Worm (Caenorhabditis elegans) whole organism, young adult: ENCODE data around the gene madf-3.

ENCODE experiments used
- B0336.3 ChIP-seq: fragments of 200-800 bp; sonication (Bioruptor generic); IDR thresholded peaks from 2 replicates; pipeline ENCODE4 v1.3.6; 2022; ENCODE audit warnings: missing genetic modification characterization, missing compliant biosample characterization
- F10E7.11 ChIP-seq: sonication (generic microtip); optimal IDR thresholded peaks from 2 replicates; lab custom pipeline; 2017; ENCODE audit warnings: mild to moderate bottlenecking, missing genetic modification characterization, moderate library complexity, missing compliant biosample characterization
- F22D6.2 ChIP-seq: sonication (generic microtip); optimal IDR thresholded peaks from 2 replicates; lab custom pipeline; 2016; ENCODE audit warnings: mild to moderate bottlenecking, missing genetic modification characterization, missing compliant biosample characterization
- F37B4.10 ChIP-seq: fragments of 200-800 bp; sonication (Bioruptor generic); IDR thresholded peaks from 2 replicates; pipeline ENCODE4 v1.3.6; 2022; ENCODE audit warnings: missing genetic modification characterization, missing compliant biosample characterization
- F39B2.1 ChIP-seq: fragments of 200-800 bp; sonication (Bioruptor generic); IDR thresholded peaks from 2 replicates; pipeline ENCODE4 v1.3.6; 2022; ENCODE audit warnings: missing genetic modification reagents, missing genetic modification characterization, missing compliant biosample characterization
- F49E8.2 ChIP-seq: sonication (generic microtip); optimal IDR thresholded peaks from 3 replicates; lab custom pipeline; 2017; ENCODE audit warnings: missing genetic modification characterization, mild to moderate bottlenecking, missing compliant biosample characterization, antibody characterized with exemption, moderate library complexity; ENCODE audit not compliant: insufficient read depth
- F52B5.7 ChIP-seq: sonication (generic microtip); optimal IDR thresholded peaks from 2 replicates; lab custom pipeline; 2016; ENCODE audit warnings: mild to moderate bottlenecking, missing genetic modification characterization, missing compliant biosample characterization
- F57A8.1 ChIP-seq: fragments of 200-800 bp; sonication (Bioruptor generic); optimal IDR thresholded peaks from 2 replicates; lab custom pipeline; 2018; ENCODE audit warnings: mild to moderate bottlenecking, missing genetic modification characterization, moderate library complexity, missing compliant biosample characterization
- K11D2.4 ChIP-seq: fragments of 200-800 bp; sonication (Bioruptor generic); IDR thresholded peaks from 2 replicates; pipeline ENCODE4 v1.3.6; 2022; ENCODE audit warnings: missing genetic modification reagents, missing genetic modification characterization, missing compliant biosample characterization
- T07F8.4 ChIP-seq: sonication (generic microtip); optimal IDR thresholded peaks from 2 replicates; lab custom pipeline; 2016; ENCODE audit warnings: mild to moderate bottlenecking, missing genetic modification characterization, moderate library complexity, missing compliant biosample characterization
- Y67H2A.10 ChIP-seq: fragments of 200-800 bp; sonication (Bioruptor generic); conservative IDR thresholded peaks from 2 replicates; pipeline ENCODE4 v1.3.6; 2022; ENCODE audit warnings: missing genetic modification reagents, missing genetic modification characterization, missing compliant biosample characterization
- ZK185.1 ChIP-seq: sonication (generic microtip); optimal IDR thresholded peaks from 2 replicates; lab custom pipeline; 2016; ENCODE audit warnings: mild to moderate bottlenecking, missing genetic modification characterization, missing compliant biosample characterization; ENCODE audit not compliant: poor library complexity, severe bottlenecking
- akir-1 ChIP-seq: fragments of 200-800 bp; sonication (Bioruptor generic); optimal IDR thresholded peaks from 2 replicates; lab custom pipeline; 2018; ENCODE audit warnings: mild to moderate bottlenecking, missing genetic modification characterization, moderate library complexity, missing compliant biosample characterization
- aptf-3 ChIP-seq: fragments of 200-800 bp; sonication (Bioruptor generic); IDR thresholded peaks from 2 replicates; pipeline ENCODE4 v1.3.6; 2022; ENCODE audit warnings: missing genetic modification characterization, missing compliant biosample characterization
- atf-7 ChIP-seq: sonication (generic microtip); optimal IDR thresholded peaks from 2 replicates; lab custom pipeline; 2017; ENCODE audit warnings: mild to moderate bottlenecking, missing genetic modification characterization, missing compliant biosample characterization
- attf-3 ChIP-seq: fragments of 200-800 bp; sonication (Bioruptor generic); conservative IDR thresholded peaks from 2 replicates; pipeline ENCODE4 v1.3.6; 2022; ENCODE audit warnings: missing genetic modification reagents, missing genetic modification characterization, missing compliant biosample characterization
- attf-5 ChIP-seq: fragments of 200-800 bp; sonication (Bioruptor generic); optimal IDR thresholded peaks from 2 replicates; lab custom pipeline; 2018; ENCODE audit warnings: mild to moderate bottlenecking, missing genetic modification characterization, missing compliant biosample characterization
- attf-6 ChIP-seq: fragments of 200-800 bp; sonication (Bioruptor generic); IDR thresholded peaks from 2 replicates; pipeline ENCODE4 v1.3.6; 2022; ENCODE audit warnings: missing genetic modification reagents, missing genetic modification characterization, missing compliant biosample characterization
- cebp-1 ChIP-seq, 2 experiments: fragments of 200-800 bp in 1 of 2; sonication (Bioruptor generic) in 1 of 2; sonication (generic microtip) in 1 of 2; IDR thresholded peaks in 1 of 2; optimal IDR thresholded peaks in 1 of 2; 2 replicates each; pipeline versions ENCODE4 v1.3.6 to Lab custom; 2017 to 2022; ENCODE audit warnings: missing compliant biosample characterization in 2 of 2, missing genetic modification characterization in 2 of 2, mild to moderate bottlenecking in 1 of 2, missing genetic modification reagents in 1 of 2, moderate library complexity in 1 of 2
- cebp-2 ChIP-seq: fragments of 200-800 bp; sonication (Bioruptor generic); IDR thresholded peaks from 2 replicates; pipeline ENCODE4 v1.3.6; 2022; ENCODE audit warnings: missing genetic modification characterization, missing compliant biosample characterization
- ceh-100 ChIP-seq: fragments of 200-800 bp; sonication (Bioruptor generic); IDR thresholded peaks from 2 replicates; pipeline ENCODE4 v1.3.6; 2022; ENCODE audit warnings: missing genetic modification reagents, missing genetic modification characterization, missing compliant biosample characterization
- egl-18 ChIP-seq: fragments of 200-800 bp; sonication (Bioruptor generic); IDR thresholded peaks from 2 replicates; pipeline ENCODE4 v1.3.6; 2022; ENCODE audit warnings: missing genetic modification reagents, missing genetic modification characterization, missing compliant biosample characterization
- fkh-3 ChIP-seq: sonication (generic microtip); optimal IDR thresholded peaks from 2 replicates; lab custom pipeline; 2016; ENCODE audit warnings: mild to moderate bottlenecking, missing genetic modification characterization, missing compliant biosample characterization
- hmg-1.2 ChIP-seq: fragments of 200-800 bp; sonication (Bioruptor generic); IDR thresholded peaks from 2 replicates; pipeline ENCODE4 v1.3.6; 2022; ENCODE audit warnings: missing genetic modification reagents, missing genetic modification characterization, missing compliant biosample characterization
- hrde-1 ChIP-seq: sonication (generic microtip); optimal IDR thresholded peaks from 2 replicates; lab custom pipeline; 2016; ENCODE audit warnings: missing genetic modification characterization, mild to moderate bottlenecking, missing compliant biosample characterization, moderate library complexity, missing genotype, missing genetic modification reagents, borderline replicate concordance
- lin-35 ChIP-seq, 3 experiments: fragments of 150-350 bp in 2 of 3; sonication (generic microtip) in 1 of 3; optimal IDR thresholded peaks; 2 replicates each; lab custom pipeline; 2014 to 2018; ENCODE audit warnings: missing biosample characterization in 3 of 3, missing genetic modification characterization in 3 of 3, missing genetic modification reagents in 3 of 3
- lin-40 ChIP-seq: sonication (generic microtip); optimal IDR thresholded peaks from 2 replicates; lab custom pipeline; 2016; ENCODE audit warnings: missing genetic modification characterization, mild to moderate bottlenecking, missing compliant biosample characterization, missing genotype, missing genetic modification reagents
- lsy-27 ChIP-seq: sonication (generic microtip); optimal IDR thresholded peaks from 2 replicates; lab custom pipeline; 2017; ENCODE audit warnings: missing genetic modification characterization, mild to moderate bottlenecking, missing compliant biosample characterization, antibody characterized with exemption, missing genotype, borderline replicate concordance; ENCODE audit not compliant: insufficient read depth
- madf-8 ChIP-seq: fragments of 200-800 bp; sonication (Bioruptor generic); conservative IDR thresholded peaks from 2 replicates; pipeline ENCODE4 v1.3.6; 2022; ENCODE audit warnings: missing genetic modification reagents, missing genetic modification characterization, missing compliant biosample characterization
- nfya-1 ChIP-seq: sonication (generic microtip); optimal IDR thresholded peaks from 2 replicates; lab custom pipeline; 2017; ENCODE audit warnings: antibody characterized with exemption, missing compliant biosample characterization, missing genetic modification characterization, borderline replicate concordance; ENCODE audit not compliant: insufficient read depth
- nfya-2 ChIP-seq: fragments of 200-800 bp; sonication (Bioruptor generic); IDR thresholded peaks from 2 replicates; pipeline ENCODE4 v1.3.6; 2022; ENCODE audit warnings: missing genetic modification reagents, missing genetic modification characterization, missing compliant biosample characterization
- nfyb-1 ChIP-seq: fragments of 200-800 bp; sonication (Bioruptor generic); IDR thresholded peaks from 2 replicates; pipeline ENCODE4 v1.3.6; 2022; ENCODE audit warnings: missing genetic modification reagents, missing genetic modification characterization, missing compliant biosample characterization
- nhr-179 ChIP-seq: sonication (generic microtip); optimal IDR thresholded peaks from 2 replicates; lab custom pipeline; 2016; ENCODE audit warnings: mild to moderate bottlenecking, missing genetic modification characterization, missing compliant biosample characterization
- nhr-27 ChIP-seq: fragments of 200-800 bp; sonication (Bioruptor generic); optimal IDR thresholded peaks from 2 replicates; lab custom pipeline; 2018; ENCODE audit warnings: mild to moderate bottlenecking, missing genetic modification characterization, moderate library complexity, missing compliant biosample characterization
- rcor-1 ChIP-seq: fragments of 200-800 bp; sonication (Bioruptor generic); IDR thresholded peaks from 2 replicates; pipeline ENCODE4 v1.3.6; 2022; ENCODE audit warnings: missing genetic modification reagents, missing genetic modification characterization, missing compliant biosample characterization
- repo-1 ChIP-seq: sonication (generic microtip); optimal IDR thresholded peaks from 2 replicates; lab custom pipeline; 2017; ENCODE audit warnings: mild to moderate bottlenecking, missing genetic modification characterization, missing compliant biosample characterization
- sdz-38 ChIP-seq: sonication (generic microtip); optimal IDR thresholded peaks from 2 replicates; lab custom pipeline; 2016; ENCODE audit warnings: missing genotype, missing genetic modification characterization, missing compliant biosample characterization
- sea-2 ChIP-seq: fragments of 200-800 bp; sonication (Bioruptor generic); IDR thresholded peaks from 2 replicates; pipeline ENCODE4 v1.3.6; 2022; ENCODE audit warnings: missing genetic modification characterization, missing compliant biosample characterization
- snpc-1.3 ChIP-seq: sonication (generic microtip); optimal IDR thresholded peaks from 2 replicates; lab custom pipeline; 2017; ENCODE audit warnings: missing genetic modification characterization, mild to moderate bottlenecking, missing compliant biosample characterization, antibody characterized with exemption, moderate library complexity, missing genotype, missing genetic modification reagents; ENCODE audit not compliant: insufficient read depth
- snpc-3.4 ChIP-seq: sonication (generic microtip); optimal IDR thresholded peaks from 2 replicates; lab custom pipeline; 2017; ENCODE audit warnings: missing genetic modification characterization, mild to moderate bottlenecking, missing compliant biosample characterization, antibody characterized with exemption, moderate library complexity, missing genotype, missing genetic modification reagents
- somi-1 ChIP-seq: fragments of 200-800 bp; sonication (Bioruptor generic); optimal IDR thresholded peaks from 2 replicates; lab custom pipeline; 2018; ENCODE audit warnings: mild to moderate bottlenecking, missing genetic modification characterization, missing compliant biosample characterization
- tbp1 ChIP-seq: fragments of 200-800 bp; sonication (Bioruptor generic); optimal IDR thresholded peaks from 2 replicates; lab custom pipeline; 2018; ENCODE audit warnings: mild to moderate bottlenecking, missing genetic modification characterization, missing compliant biosample characterization
- unc-62 ChIP-seq: fragments of 150-350 bp; optimal IDR thresholded peaks from 2 replicates; lab custom pipeline; 2014; ENCODE audit warnings: missing biosample characterization, missing genetic modification reagents, missing genetic modification characterization
- ztf-6 ChIP-seq: fragments of 200-800 bp; sonication (Bioruptor generic); IDR thresholded peaks from 2 replicates; pipeline ENCODE4 v1.3.6; 2022; ENCODE audit warnings: missing genetic modification reagents, missing genetic modification characterization, missing compliant biosample characterization

madf-3 gene

DNA sequence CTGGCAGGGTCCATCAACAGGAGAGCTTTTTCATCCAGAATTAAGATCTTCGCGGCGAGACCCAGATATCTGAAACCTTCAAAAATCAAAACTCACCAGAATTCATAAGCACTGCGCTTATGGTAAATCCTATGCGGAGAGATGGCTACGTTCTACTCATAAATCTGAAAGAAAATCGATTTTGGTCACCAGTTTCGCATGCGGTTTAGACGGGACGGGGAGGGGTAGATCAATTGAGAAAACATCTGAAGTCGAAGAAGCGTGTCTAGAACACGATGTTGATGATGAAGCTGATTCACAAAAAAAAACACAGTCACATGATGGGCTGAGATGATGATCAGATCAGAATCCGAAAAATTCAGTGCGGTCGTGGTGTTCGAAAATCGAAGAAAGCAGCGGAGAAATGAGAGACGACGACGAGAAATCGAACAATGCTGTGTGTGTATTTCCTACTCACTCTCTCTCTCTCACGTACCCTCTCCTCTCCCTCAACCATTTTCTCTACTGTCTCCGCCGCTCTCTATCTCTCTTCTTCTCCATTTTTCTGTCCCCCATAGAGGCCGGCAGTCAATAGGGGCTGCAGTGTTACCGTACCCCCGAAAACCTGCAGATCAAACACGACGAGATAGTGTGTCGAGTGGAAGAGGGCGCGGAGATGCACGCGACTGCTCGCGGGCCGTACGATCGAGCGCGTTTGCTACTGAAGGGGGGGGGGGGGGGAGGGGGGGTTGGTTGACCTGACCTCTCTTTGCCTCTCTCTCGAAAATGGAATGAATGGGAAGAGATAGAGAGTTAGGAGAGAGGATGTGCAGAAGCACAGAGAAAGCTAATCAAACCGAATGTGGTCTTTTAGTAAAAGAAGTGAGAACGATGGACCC, 42.0 kb downstream of the madf-3 start, which contains the start of gene ntl-2 (continued):
- peak; percentile 82 for TF ChIP-seq F57A8.1 (GFP tag; lab: Kevin White, UChicago)
- TF ChIP-seq madf-8 (GFP tag; lab: Robert Waterston, UW), result peak; percentile 23; the same call in 1 of the 2 replicates
- peak; percentile 43 for TF ChIP-seq F22D6.2 (tag; lab: Kevin White, UChicago)
- 0 out of 2 replicates have a peak, but pooled peaks have one; percentile 38 for TF ChIP-seq nfya-2 (GFP tag; lab: Robert Waterston, UW)
- TF ChIP-seq sdz-38, result no peak
- no peak for TF ChIP-seq sea-2 (GFP tag; lab: Robert Waterston, UW)
- peak; percentile 74 for TF ChIP-seq Y67H2A.10 (GFP tag; lab: Robert Waterston, UW)
- TF ChIP-seq lsy-27 (tag; lab: Kevin White, UChicago), result no peak
- TF ChIP-seq hmg-1.2, result peak; percentile 91
- no peak for TF ChIP-seq attf-3 (GFP tag; lab: Robert Waterston, UW)
- peak; percentile 82; the same call in 1 of the 2 replicates for TF ChIP-seq egl-18 (GFP tag; lab: Robert Waterston, UW)
- no peak for TF ChIP-seq nhr-179 (tag; lab: Kevin White, UChicago)
- no peak for TF ChIP-seq F37B4.10 (GFP tag; lab: Robert Waterston, UW)
- peak; percentile 16 for TF ChIP-seq snpc-3.4 (tag; lab: Kevin White, UChicago)
- no peak for TF ChIP-seq nfya-1
- TF ChIP-seq K11D2.4, result peak; percentile 92
- TF ChIP-seq ztf-6 (GFP tag; lab: Robert Waterston, UW), result 0 out of 2 replicates have a peak, but pooled peaks have one; percentile 34
- TF ChIP-seq rcor-1 (GFP tag; lab: Robert Waterston, UW), result peak; percentile 88
- TF ChIP-seq lin-40 (tag; lab: Kevin White, UChicago), result peak; percentile 88
- TF ChIP-seq F10E7.11 (tag; lab: Kevin White, UChicago), result no peak
- TF ChIP-seq attf-5 (GFP tag; lab: Kevin White, UChicago), result peak; percentile 99
- no peak for TF ChIP-seq F39B2.1 (GFP tag; lab: Robert Waterston, UW)
- peak; percentile 99 for TF ChIP-seq B0336.3 (GFP tag; lab: Robert Waterston, UW)
- no peak for TF ChIP-seq attf-6 (GFP tag; lab: Robert Waterston, UW)
- peak; percentile 88 for TF ChIP-seq repo-1 (tag; lab: Kevin White, UChicago)
- TF ChIP-seq ZK185.1 (tag; lab: Kevin White, UChicago), result peak; percentile 87
- no peak for TF ChIP-seq aptf-3
- TF ChIP-seq T07F8.4 (tag; lab: Kevin White, UChicago), result no peak
- TF ChIP-seq tbp1, result peak; percentile 71
- peak; percentile 93 for TF ChIP-seq somi-1 (GFP tag; lab: Kevin White, UChicago)
- TF ChIP-seq atf-7, result peak; percentile 94
- TF ChIP-seq ceh-100 (GFP tag; lab: Robert Waterston, UW), result peak; percentile 81
- TF ChIP-seq akir-1 (GFP tag; lab: Kevin White, UChicago), result peak; percentile 85
- no peak for TF ChIP-seq snpc-1.3 (tag; lab: Kevin White, UChicago)
- no peak for TF ChIP-seq nhr-27 (tag; lab: Kevin White, UChicago)
- no peak for TF ChIP-seq hrde-1 (tag; lab: Kevin White, UChicago)
- TF ChIP-seq nfyb-1, result peak; percentile 97
- TF ChIP-seq unc-62 (GFP tag; lab: Kevin White, UChicago), result peak; percentile 12
- 0 out of 2 replicates have a peak, but pooled peaks have one; percentile 40 for TF ChIP-seq cebp-2
- TF ChIP-seq fkh-3 (tag; lab: Kevin White, UChicago), result peak; percentile 6
- TF ChIP-seq cebp-1 (GFP tag; IDR thresholded peaks at IDR 0.05; lab: Robert Waterston, UW), result peak; percentile 11; the same call in 1 of the 2 replicates
- peak; percentile 94 for TF ChIP-seq cebp-1 (tag; optimal IDR thresholded peaks at IDR 0.05; lab: Kevin White, UChicago)
- TF ChIP-seq F52B5.7 (tag; lab: Kevin White, UChicago), result peak; percentile 91
- peak in 1 of 3 experiments; percentile 80 for TF ChIP-seq lin-35 (GFP tag; optimal IDR thresholded peaks at IDR 0.05; lab: Kevin White, UChicago)
- TF ChIP-seq F49E8.2 (tag; lab: Kevin White, UChicago), result no peak
